Worm (Caenorhabditis elegans) whole organism, L4 larva: ENCODE data around the gene scl-7.

ENCODE experiments used
- F37D6.2 ChIP-seq: sonication (generic microtip); optimal IDR thresholded peaks from 2 replicates; lab custom pipeline; 2016; ENCODE audit warnings: mild to moderate bottlenecking, missing genetic modification characterization, missing compliant biosample characterization
- F49E8.2 ChIP-seq: sonication (generic microtip); optimal IDR thresholded peaks from 2 replicates; lab custom pipeline; 2016; ENCODE audit warnings: missing compliant biosample characterization, mild to moderate bottlenecking, missing genetic modification characterization, borderline replicate concordance
- Y5F2A.4 ChIP-seq: fragments of 200-800 bp; sonication (Bioruptor generic); optimal IDR thresholded peaks from 2 replicates; lab custom pipeline; 2018; ENCODE audit warnings: mild to moderate bottlenecking, missing genetic modification characterization, missing compliant biosample characterization
- ZK546.5 ChIP-seq, 2 experiments: sonication (generic microtip); optimal IDR thresholded peaks; 2 replicates each; lab custom pipeline; 2017; ENCODE audit warnings: missing biosample characterization in 2 of 2, missing genetic modification characterization in 2 of 2
- aha-1 ChIP-seq: fragments of 150-350 bp; peaks from one replicate; lab custom pipeline; 2014; ENCODE audit warnings: missing biosample characterization, missing genetic modification characterization
- aly-2 ChIP-seq: sonication (generic microtip); optimal IDR thresholded peaks from 2 replicates; lab custom pipeline; 2018; ENCODE audit warnings: missing biosample characterization, missing genetic modification characterization
- ceh-20 ChIP-seq: fragments of 200-800 bp; sonication (Bioruptor generic); IDR thresholded peaks from 2 replicates; pipeline ENCODE4 v1.3.6; 2022; ENCODE audit warnings: missing genetic modification reagents, missing genetic modification characterization, missing compliant biosample characterization
- ceh-44 ChIP-seq: fragments of 200-800 bp; sonication (Bioruptor generic); IDR thresholded peaks from 2 replicates; pipeline ENCODE4 v1.3.6; 2022; ENCODE audit warnings: missing genetic modification reagents, missing genetic modification characterization, missing compliant biosample characterization
- ceh-82 ChIP-seq: sonication (generic microtip); optimal IDR thresholded peaks from 2 replicates; lab custom pipeline; 2017; ENCODE audit warnings: missing biosample characterization, missing genetic modification characterization
- ces-1 ChIP-seq: fragments of 150-350 bp; sonication (generic microtip); optimal IDR thresholded peaks from 4 replicates; lab custom pipeline; 2014; ENCODE audit warnings: missing biosample characterization, missing genetic modification reagents, missing genetic modification characterization
- daf-16 ChIP-seq, 3 experiments: sonication (generic microtip); optimal IDR thresholded peaks; 2 replicates each; lab custom pipeline; 2016 to 2017; ENCODE audit warnings: missing genetic modification characterization in 3 of 3, missing genetic modification reagents in 3 of 3, mild to moderate bottlenecking in 2 of 3, missing compliant biosample characterization in 2 of 3, missing biosample characterization in 1 of 3, moderate library complexity in 1 of 3
- daf-19 ChIP-seq: fragments of 200-800 bp; sonication (Bioruptor generic); conservative IDR thresholded peaks from 2 replicates; pipeline ENCODE4 v1.3.6; 2022; ENCODE audit warnings: missing genetic modification characterization, missing compliant biosample characterization
- daf-8 ChIP-seq: fragments of 200-800 bp; sonication (Bioruptor generic); IDR thresholded peaks from 2 replicates; pipeline ENCODE4 v1.3.6; 2022; ENCODE audit warnings: missing genetic modification characterization, missing compliant biosample characterization
- dmd-8 ChIP-seq: fragments of 200-800 bp; sonication (Bioruptor generic); IDR thresholded peaks from 2 replicates; pipeline ENCODE4 v1.3.6; 2022; ENCODE audit warnings: missing genetic modification characterization, missing compliant biosample characterization
- dve-1 ChIP-seq: sonication (generic microtip); optimal IDR thresholded peaks from 2 replicates; lab custom pipeline; 2017; ENCODE audit warnings: antibody characterized with exemption, mild to moderate bottlenecking, missing genetic modification characterization, missing compliant biosample characterization; ENCODE audit not compliant: insufficient read depth
- egl-27 ChIP-seq: sonication (generic microtip); optimal IDR thresholded peaks from 3 replicates; lab custom pipeline; 2017; ENCODE audit warnings: missing biosample characterization, missing genetic modification reagents, missing genetic modification characterization
- jun-1 ChIP-seq: fragments of 150-350 bp; optimal IDR thresholded peaks from 2 replicates; lab custom pipeline; 2014; ENCODE audit warnings: missing biosample characterization, missing genetic modification reagents, missing genetic modification characterization
- lin-38 ChIP-seq: fragments of 200-800 bp; sonication (Bioruptor generic); IDR thresholded peaks from 2 replicates; pipeline ENCODE4 v1.3.6; 2022; ENCODE audit warnings: missing genetic modification reagents, missing genetic modification characterization, missing compliant biosample characterization
- lsy-2 ChIP-seq, 2 experiments: fragments of 150-350 bp in 1 of 2; sonication (generic microtip) in 1 of 2; optimal IDR thresholded peaks; 2 replicates each; lab custom pipeline; 2014 to 2017; ENCODE audit warnings: missing biosample characterization in 2 of 2, missing genetic modification characterization in 2 of 2
- mxl-3 ChIP-seq: fragments of 200-800 bp; sonication (Bioruptor generic); optimal IDR thresholded peaks from 2 replicates; lab custom pipeline; 2018; ENCODE audit warnings: mild to moderate bottlenecking, missing genetic modification characterization, missing compliant biosample characterization
- nhr-6 ChIP-seq: fragments of 150-350 bp; optimal IDR thresholded peaks from 2 replicates; lab custom pipeline; 2014; ENCODE audit warnings: missing biosample characterization, missing genetic modification characterization
- pha-4 ChIP-seq, 2 experiments: fragments of 150-350 bp in 1 of 2; fragments of 200-800 bp in 1 of 2; sonication (Bioruptor generic) in 1 of 2; IDR thresholded peaks in 1 of 2; optimal IDR thresholded peaks in 1 of 2; 2 replicates each; pipeline versions ENCODE4 v1.3.6 to Lab custom; 2014 to 2022; ENCODE audit warnings: missing genetic modification characterization in 2 of 2, missing genetic modification reagents in 2 of 2, missing biosample characterization in 1 of 2, missing compliant biosample characterization in 1 of 2
- snpc-1.2 ChIP-seq: fragments of 200-800 bp; sonication (Bioruptor generic); IDR thresholded peaks from 2 replicates; pipeline ENCODE4 v1.3.6; 2022; ENCODE audit warnings: missing genetic modification reagents, missing genetic modification characterization, missing compliant biosample characterization
- spr-3 ChIP-seq: fragments of 200-800 bp; sonication (Bioruptor generic); optimal IDR thresholded peaks from 2 replicates; lab custom pipeline; 2018; ENCODE audit warnings: mild to moderate bottlenecking, missing genetic modification characterization, missing compliant biosample characterization
- tra-1 ChIP-seq: fragments of 200-800 bp; sonication (Bioruptor generic); IDR thresholded peaks from 2 replicates; pipeline ENCODE4 v1.3.6; 2022; ENCODE audit warnings: missing genetic modification reagents, missing genetic modification characterization, missing compliant biosample characterization
- unc-62 ChIP-seq, 3 experiments: fragments of 150-350 bp in 1 of 3; sonication (generic microtip); optimal IDR thresholded peaks in 2 of 3; peaks in 1 of 3; 1 replicate in 1 of 3; 2 replicates in 2 of 3; lab custom pipeline; 2014 to 2017; ENCODE audit warnings: missing biosample characterization in 3 of 3, missing genetic modification characterization in 3 of 3, missing genetic modification reagents in 3 of 3, missing genotype in 1 of 3
- zag-1 ChIP-seq: fragments of 150-350 bp; optimal IDR thresholded peaks from 2 replicates; lab custom pipeline; 2014; ENCODE audit warnings: missing biosample characterization, missing genetic modification characterization
- ztf-7 ChIP-seq: fragments of 150-350 bp; optimal IDR thresholded peaks from 2 replicates; lab custom pipeline; 2014; ENCODE audit warnings: missing biosample characterization, missing genetic modification characterization

Gene scl-7

ce11 chrIV:13110876-13111275 lies 40.6 kb downstream of the scl-7 start (continued):
- TF ChIP-seq spr-3 (GFP tag; lab: Kevin White, UChicago): no peak

- TF ChIP-seq ztf-7 (tag; lab: Kevin White, UChicago) (no peak), dve-1 (tag; lab: Kevin White, UChicago) (no peak), zag-1 (no peak), dmd-8 (no peak)
Observed at ce11 chrIV:13112982-13113381, 42.7 kb downstream of the scl-7 start, which contains the start of gene best-2. best-2 (minus strand) TSS chrIV:13113082.

- TF ChIP-seq ces-1 (GFP tag; lab: Kevin White, UChicago): no peak
- no peak for TF ChIP-seq ceh-44 (GFP tag; lab: Robert Waterston, UW)
- no peak for TF ChIP-seq aly-2 (tag; lab: Kevin White, UChicago)
- TF ChIP-seq lin-38 (GFP tag; lab: Robert Waterston, UW): no peak
- TF ChIP-seq ZK546.5 (tag; optimal IDR thresholded peaks at IDR 0.05; lab: Kevin White, UChicago): no peak
- TF ChIP-seq daf-19 (GFP tag; lab: Robert Waterston, UW): no peak
- no peak for TF ChIP-seq tra-1 (GFP tag; lab: Robert Waterston, UW)
- no peak for TF ChIP-seq spr-3 (GFP tag; lab: Kevin White, UChicago)
- TF ChIP-seq daf-8 (GFP tag; lab: Robert Waterston, UW): no peak
- TF ChIP-seq daf-16 (GFP tag; optimal IDR thresholded peaks at IDR 0.05; lab: Kevin White, UChicago): no peak
- no peak for TF ChIP-seq daf-16 (tag; optimal IDR thresholded peaks at IDR 0.05; lab: Kevin White, UChicago)
- TF ChIP-seq dmd-8: no peak
- no peak for TF ChIP-seq pha-4 (GFP tag; IDR thresholded peaks at IDR 0.05; lab: Robert Waterston, UW)
- TF ChIP-seq pha-4 (tag; optimal IDR thresholded peaks at IDR 0.05; lab: Kevin White, UChicago): no peak
- no peak for TF ChIP-seq zag-1
- TF ChIP-seq snpc-1.2 (GFP tag; lab: Robert Waterston, UW): no peak
- TF ChIP-seq ceh-20 (GFP tag; lab: Robert Waterston, UW): no peak
- TF ChIP-seq mxl-3: no peak
- no peak for TF ChIP-seq Y5F2A.4 (GFP tag; lab: Kevin White, UChicago)
- TF ChIP-seq aha-1: no peak
- TF ChIP-seq jun-1 (tag; lab: Kevin White, UChicago): no peak
Observed at ce11 chrIV:13116679-13117078, 46.4 kb downstream of the scl-7 start.

ce11 chrIV:13118794-13119193 lies 48.6 kb downstream of the scl-7 start, which contains the start of gene unc-30:
unc-30 (plus strand) TSS chrIV:13118977.
- TF ChIP-seq egl-27 (tag; lab: Kevin White, UChicago) (no peak), ceh-20 (GFP tag; lab: Robert Waterston, UW) (no peak), unc-62 (GFP tag; optimal IDR thresholded peaks at IDR 0.05 in 1 of 2; lab: Kevin White, UChicago) (peak in 1 of 2 experiments; percentile 49), unc-62 (tag; optimal IDR thresholded peaks at IDR 0.05; lab: Kevin White, UChicago) (no peak), ceh-82 (tag; lab: Kevin White, UChicago) (no peak), daf-16 (GFP tag; optimal IDR thresholded peaks at IDR 0.05; lab: Kevin White, UChicago) (no peak), daf-16 (tag; optimal IDR thresholded peaks at IDR 0.05; lab: Kevin White, UChicago) (no peak), lsy-2 (tag; optimal IDR thresholded peaks at IDR 0.05; lab: Kevin White, UChicago) (peak in 1 of 2 experiments; percentile 6), nhr-6 (tag; lab: Kevin White, UChicago) (no peak), F49E8.2 (tag; lab: Kevin White, UChicago) (no peak), Y5F2A.4 (GFP tag; lab: Kevin White, UChicago) (no peak), F37D6.2 (no peak)
